Worm (Caenorhabditis elegans) whole organism, young adult: Measurements from ENCODE around the gene hex-5.

Source experiments
- B0019.2 ChIP-seq: fragments of 200-800 bp; sonication (Bioruptor generic); conservative IDR thresholded peaks from 2 replicates; pipeline ENCODE4 v1.3.6; 2022; ENCODE audit warnings: missing genetic modification reagents, missing genetic modification characterization, missing compliant biosample characterization
- B0261.1 ChIP-seq: sonication (generic microtip); optimal IDR thresholded peaks from 2 replicates; lab custom pipeline; 2016; ENCODE audit warnings: mild to moderate bottlenecking, missing genetic modification characterization, moderate library complexity, missing compliant biosample characterization
- D2030.7 ChIP-seq: fragments of 200-800 bp; sonication (Bioruptor generic); IDR thresholded peaks from 2 replicates; pipeline ENCODE4 v1.3.6; 2022; ENCODE audit warnings: missing genetic modification reagents, missing genetic modification characterization, missing compliant biosample characterization
- F10E7.11 ChIP-seq: sonication (generic microtip); optimal IDR thresholded peaks from 2 replicates; lab custom pipeline; 2017; ENCODE audit warnings: mild to moderate bottlenecking, missing genetic modification characterization, moderate library complexity, missing compliant biosample characterization
- F23B12.7 ChIP-seq: sonication (generic microtip); optimal IDR thresholded peaks from 2 replicates; lab custom pipeline; 2017; ENCODE audit warnings: missing genetic modification characterization, mild to moderate bottlenecking, missing compliant biosample characterization, antibody characterized with exemption, moderate library complexity; ENCODE audit not compliant: insufficient read depth
- F33H1.4 ChIP-seq: fragments of 200-800 bp; sonication (Bioruptor generic); IDR thresholded peaks from 2 replicates; pipeline ENCODE4 v1.3.6; 2022; ENCODE audit warnings: missing genetic modification reagents, missing genetic modification characterization, missing compliant biosample characterization
- F39B2.1 ChIP-seq: fragments of 200-800 bp; sonication (Bioruptor generic); IDR thresholded peaks from 2 replicates; pipeline ENCODE4 v1.3.6; 2022; ENCODE audit warnings: missing genetic modification reagents, missing genetic modification characterization, missing compliant biosample characterization
- F55B11.4 ChIP-seq: sonication (generic microtip); optimal IDR thresholded peaks from 2 replicates; lab custom pipeline; 2016; ENCODE audit warnings: missing compliant biosample characterization, missing genetic modification characterization, borderline replicate concordance; ENCODE audit not compliant: insufficient read depth
- T26A5.8 ChIP-seq: sonication (generic microtip); optimal IDR thresholded peaks from 2 replicates; lab custom pipeline; 2016; ENCODE audit warnings: missing genetic modification characterization, missing compliant biosample characterization
- aptf-3 ChIP-seq: fragments of 200-800 bp; sonication (Bioruptor generic); IDR thresholded peaks from 2 replicates; pipeline ENCODE4 v1.3.6; 2022; ENCODE audit warnings: missing genetic modification characterization, missing compliant biosample characterization
- cebp-2 ChIP-seq: fragments of 200-800 bp; sonication (Bioruptor generic); IDR thresholded peaks from 2 replicates; pipeline ENCODE4 v1.3.6; 2022; ENCODE audit warnings: missing genetic modification characterization, missing compliant biosample characterization
- chd-7 ChIP-seq: sonication (generic microtip); optimal IDR thresholded peaks from 2 replicates; lab custom pipeline; 2016; ENCODE audit warnings: mild to moderate bottlenecking, missing genetic modification characterization, moderate library complexity, missing compliant biosample characterization
- fkh-3 ChIP-seq: sonication (generic microtip); optimal IDR thresholded peaks from 2 replicates; lab custom pipeline; 2016; ENCODE audit warnings: mild to moderate bottlenecking, missing genetic modification characterization, missing compliant biosample characterization
- hmg-1.2 ChIP-seq: fragments of 200-800 bp; sonication (Bioruptor generic); IDR thresholded peaks from 2 replicates; pipeline ENCODE4 v1.3.6; 2022; ENCODE audit warnings: missing genetic modification reagents, missing genetic modification characterization, missing compliant biosample characterization
- let-526 ChIP-seq: fragments of 200-800 bp; sonication (Bioruptor generic); IDR thresholded peaks from 2 replicates; pipeline ENCODE4 v1.3.6; 2022; ENCODE audit warnings: missing genetic modification reagents, missing genetic modification characterization, missing compliant biosample characterization
- let-607 ChIP-seq, 2 experiments: fragments of 200-800 bp in 1 of 2; sonication (Bioruptor generic) in 1 of 2; sonication (generic microtip) in 1 of 2; optimal IDR thresholded peaks; 2 replicates each; lab custom pipeline; 2016 to 2018; ENCODE audit warnings: mild to moderate bottlenecking in 2 of 2, missing compliant biosample characterization in 2 of 2, missing genetic modification characterization in 2 of 2, moderate library complexity in 2 of 2, missing genotype in 1 of 2
- lsl-1 ChIP-seq: fragments of 200-800 bp; sonication (Bioruptor generic); optimal IDR thresholded peaks from 2 replicates; lab custom pipeline; 2018; ENCODE audit warnings: mild to moderate bottlenecking, missing genetic modification characterization, moderate library complexity, missing compliant biosample characterization
- madf-10 ChIP-seq: sonication (generic microtip); optimal IDR thresholded peaks from 2 replicates; lab custom pipeline; 2016; ENCODE audit warnings: mild to moderate bottlenecking, missing genetic modification characterization, missing compliant biosample characterization
- madf-6 ChIP-seq: fragments of 200-800 bp; sonication (Bioruptor generic); IDR thresholded peaks from 2 replicates; pipeline ENCODE4 v1.3.6; 2022; ENCODE audit warnings: missing genetic modification reagents, missing genetic modification characterization, missing compliant biosample characterization
- mel-28 ChIP-seq: sonication (generic microtip); optimal IDR thresholded peaks from 2 replicates; lab custom pipeline; 2016; ENCODE audit warnings: borderline replicate concordance, mild to moderate bottlenecking, missing genetic modification characterization, missing compliant biosample characterization
- nfya-1 ChIP-seq: sonication (generic microtip); optimal IDR thresholded peaks from 2 replicates; lab custom pipeline; 2017; ENCODE audit warnings: antibody characterized with exemption, missing compliant biosample characterization, missing genetic modification characterization, borderline replicate concordance; ENCODE audit not compliant: insufficient read depth
- nhr-27 ChIP-seq: fragments of 200-800 bp; sonication (Bioruptor generic); optimal IDR thresholded peaks from 2 replicates; lab custom pipeline; 2018; ENCODE audit warnings: mild to moderate bottlenecking, missing genetic modification characterization, moderate library complexity, missing compliant biosample characterization
- nhr-90 ChIP-seq: sonication (generic microtip); optimal IDR thresholded peaks from 2 replicates; lab custom pipeline; 2016; ENCODE audit warnings: missing genotype, mild to moderate bottlenecking, missing genetic modification characterization, missing compliant biosample characterization
- rcor-1 ChIP-seq: fragments of 200-800 bp; sonication (Bioruptor generic); IDR thresholded peaks from 2 replicates; pipeline ENCODE4 v1.3.6; 2022; ENCODE audit warnings: missing genetic modification reagents, missing genetic modification characterization, missing compliant biosample characterization
- snpc-1.1 ChIP-seq: sonication (generic microtip); optimal IDR thresholded peaks from 2 replicates; lab custom pipeline; 2017; ENCODE audit warnings: missing genetic modification characterization, mild to moderate bottlenecking, missing compliant biosample characterization, antibody characterized with exemption, moderate library complexity, missing genotype, missing genetic modification reagents; ENCODE audit not compliant: insufficient read depth
- snpc-1.3 ChIP-seq: sonication (generic microtip); optimal IDR thresholded peaks from 2 replicates; lab custom pipeline; 2017; ENCODE audit warnings: missing genetic modification characterization, mild to moderate bottlenecking, missing compliant biosample characterization, antibody characterized with exemption, moderate library complexity, missing genotype, missing genetic modification reagents; ENCODE audit not compliant: insufficient read depth
- snpc-3.4 ChIP-seq: sonication (generic microtip); optimal IDR thresholded peaks from 2 replicates; lab custom pipeline; 2017; ENCODE audit warnings: missing genetic modification characterization, mild to moderate bottlenecking, missing compliant biosample characterization, antibody characterized with exemption, moderate library complexity, missing genotype, missing genetic modification reagents
- snpc-4 ChIP-seq, 5 experiments: fragments of 150-350 bp in 1 of 5; sonication (generic microtip) in 4 of 5; optimal IDR thresholded peaks; 2 replicates each; lab custom pipeline; 2014 to 2018; ENCODE audit warnings: missing genetic modification characterization in 5 of 5, missing biosample characterization in 3 of 5, antibody characterized with exemption in 2 of 5, mild to moderate bottlenecking in 2 of 5, missing compliant biosample characterization in 2 of 5, missing genotype in 2 of 5, moderate library complexity in 2 of 5, missing genetic modification reagents in 1 of 5
- somi-1 ChIP-seq: fragments of 200-800 bp; sonication (Bioruptor generic); optimal IDR thresholded peaks from 2 replicates; lab custom pipeline; 2018; ENCODE audit warnings: mild to moderate bottlenecking, missing genetic modification characterization, missing compliant biosample characterization
- tlf-1 ChIP-seq: fragments of 200-800 bp; sonication (Bioruptor generic); optimal IDR thresholded peaks from 2 replicates; lab custom pipeline; 2018; ENCODE audit warnings: mild to moderate bottlenecking, missing genetic modification characterization, missing compliant biosample characterization
- ztf-26 ChIP-seq: sonication (generic microtip); optimal IDR thresholded peaks from 2 replicates; lab custom pipeline; 2017; ENCODE audit warnings: missing genetic modification characterization, missing compliant biosample characterization
- ztf-28 ChIP-seq: fragments of 200-800 bp; sonication (Bioruptor generic); IDR thresholded peaks from 2 replicates; pipeline ENCODE4 v1.3.6; 2022; ENCODE audit warnings: missing genetic modification reagents, missing genetic modification characterization, missing compliant biosample characterization

Gene hex-5

ce11 chrX:14946217-14946463 is 41.1 kb upstream of the hex-5 start, which contains the start of gene mrp-5:
Gene mrp-5, minus strand, starts transcription at chrX:14946317.
- TF ChIP-seq chd-7 (tag; lab: Kevin White, UChicago) (no peak), B0261.1 (tag; lab: Kevin White, UChicago) (no peak), somi-1 (GFP tag; lab: Kevin White, UChicago) (no peak), mel-28 (tag; lab: Kevin White, UChicago) (no peak), cebp-2 (no peak), snpc-1.3 (tag; lab: Kevin White, UChicago) (no peak), F10E7.11 (no peak), madf-6 (GFP tag; lab: Robert Waterston, UW) (no peak), nhr-27 (tag; lab: Kevin White, UChicago) (no peak), nhr-90 (tag; lab: Kevin White, UChicago) (no peak), snpc-1.1 (tag; lab: Kevin White, UChicago) (no peak), fkh-3 (no peak), tlf-1 (GFP tag; lab: Kevin White, UChicago) (no peak), F33H1.4 (GFP tag; lab: Robert Waterston, UW) (no peak), F23B12.7 (tag; lab: Kevin White, UChicago) (no peak), ztf-26 (tag; lab: Kevin White, UChicago) (no peak), T26A5.8 (tag; lab: Kevin White, UChicago) (no peak), B0019.2 (GFP tag; lab: Robert Waterston, UW) (no peak), let-526 (GFP tag; lab: Robert Waterston, UW) (no peak)
- TF ChIP-seq, all 124 proteins: peak for 0

- TF ChIP-seq fkh-3 (peak; percentile 2), madf-6 (GFP tag; lab: Robert Waterston, UW) (no peak), hmg-1.2 (GFP tag; lab: Robert Waterston, UW) (peak; percentile 57; the same call in 1 of the 2 replicates), rcor-1 (no peak), snpc-1.1 (tag; lab: Kevin White, UChicago) (peak; percentile 56), somi-1 (GFP tag; lab: Kevin White, UChicago) (no peak), snpc-4 (GFP tag; optimal IDR thresholded peaks at IDR 0.05; lab: Kevin White, UChicago) (peak; percentile 44), snpc-4 (tag; optimal IDR thresholded peaks at IDR 0.05; lab: Kevin White, UChicago) (peak; percentile 62 to 94 (median 84)), snpc-3.4 (tag; lab: Kevin White, UChicago) (no peak), let-607 (tag; optimal IDR thresholded peaks at IDR 0.05; lab: Kevin White, UChicago) (peak in 1 of 2 experiments; percentile 5), madf-10 (tag; lab: Kevin White, UChicago) (no peak), F23B12.7 (tag; lab: Kevin White, UChicago) (no peak), aptf-3 (GFP tag; lab: Robert Waterston, UW) (no peak), F39B2.1 (GFP tag; lab: Robert Waterston, UW) (no peak), ztf-28 (GFP tag; lab: Robert Waterston, UW) (no peak), lsl-1 (GFP tag; lab: Kevin White, UChicago) (no peak), D2030.7 (GFP tag; lab: Robert Waterston, UW) (no peak), F55B11.4 (tag; lab: Kevin White, UChicago) (no peak)
Measured at ce11 chrX:14938188-14938587, 33.1 kb upstream of the hex-5 start.

- TF ChIP-seq nfya-1 (tag; lab: Kevin White, UChicago) (no peak), snpc-1.1 (tag; lab: Kevin White, UChicago) (peak; percentile 58), snpc-4 (GFP tag; optimal IDR thresholded peaks at IDR 0.05; lab: Kevin White, UChicago) (peak; percentile 12), snpc-4 (tag; optimal IDR thresholded peaks at IDR 0.05; lab: Kevin White, UChicago) (peak in 2 of 4 experiments; percentile 77 to 88)
Measured at ce11 chrX:14931443-14931842, 26.4 kb upstream of the hex-5 start.
